Fruit fly (Drosophila melanogaster): ENCODE data around the gene Scp2.

The Scp2 gene

DNA sequence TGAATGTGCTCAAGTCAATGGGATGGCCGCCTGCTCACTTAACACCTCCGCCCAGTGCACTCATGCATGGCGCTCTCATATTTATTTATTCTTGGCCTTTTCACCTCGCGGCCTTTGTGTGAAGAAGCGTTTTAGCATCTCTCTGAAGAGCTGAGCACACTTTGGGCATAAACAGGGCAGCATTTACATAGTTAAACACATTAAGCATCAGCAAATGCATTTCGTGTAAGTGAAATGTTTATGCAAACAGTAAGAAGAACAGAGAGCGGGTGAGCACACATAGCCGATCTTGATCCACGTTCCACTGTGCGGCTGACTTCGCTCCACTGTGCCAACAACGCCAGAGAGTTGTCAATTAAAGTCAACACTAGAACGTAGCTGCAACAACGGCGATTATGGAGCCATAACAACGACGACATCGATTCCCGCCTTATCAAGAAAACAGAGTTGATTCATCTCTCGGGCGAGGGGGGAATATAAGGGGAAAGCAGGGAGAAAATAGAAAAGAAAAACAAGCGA is 58.8 kb downstream of the Scp2 start (continued):
- TF ChIP-seq CG4360 (GFP tag; IDR thresholded peaks at IDR 0.05) (no peak), CG31388 (GFP tag; optimal IDR thresholded peaks at IDR 0.05) (peak; percentile 28), nerfin-2 (GFP tag; IDR thresholded peaks at IDR 0.05; ENCODE audit: partially characterized antibody) (no peak), NC2α (GFP tag; optimal IDR thresholded peaks at IDR 0.05) (peak; percentile 40), hth (optimal IDR thresholded peaks at IDR 0.05) (no peak), Hmr (GFP tag; optimal IDR thresholded peaks at IDR 0.05) (no peak), Fer3 (tag; optimal IDR thresholded peaks at IDR 0.05) (no peak), CG7357 (GFP tag; IDR thresholded peaks at IDR 0.05) (no peak), Poxn (GFP tag; IDR thresholded peaks at IDR 0.05) (no peak), nom (GFP tag; optimal IDR thresholded peaks at IDR 0.05) (peak; percentile 5), CG8765 (GFP tag; IDR thresholded peaks at IDR 0.05) (no peak), Ada2b (GFP tag; IDR thresholded peaks at IDR 0.05) (no peak), ATbp (GFP tag; optimal IDR thresholded peaks at IDR 0.05) (peak; percentile 64), CG13123 (GFP tag; optimal IDR thresholded peaks at IDR 0.05) (peak; percentile 48), Asciz (GFP tag; optimal IDR thresholded peaks at IDR 0.05) (peak; percentile 60), Pdp1 (GFP tag; optimal IDR thresholded peaks at IDR 0.05) (peak in 1 of 2 experiments; percentile 56), Hsf (GFP tag; optimal IDR thresholded peaks at IDR 0.05) (peak; percentile 18), pum (GFP tag; optimal IDR thresholded peaks at IDR 0.05) (no peak), CG8359 (GFP tag; optimal IDR thresholded peaks at IDR 0.05; ENCODE audit: borderline replicate concordance) (peak; percentile 76), yki (optimal IDR thresholded peaks at IDR 0.05) (no peak), Rfx (GFP tag; IDR thresholded peaks at IDR 0.05) (no peak; the same call in 1 of the 2 replicates), CG2889 (GFP tag; IDR thresholded peaks at IDR 0.05) (no peak), CG18476 (GFP tag; optimal IDR thresholded peaks at IDR 0.05) (no peak), sc (optimal IDR thresholded peaks at IDR 0.05) (no peak), sc (GFP tag; optimal IDR thresholded peaks at IDR 0.05) (peak; percentile 75), Fer1 (GFP tag; optimal IDR thresholded peaks at IDR 0.05) (no peak), jumu (GFP tag; optimal IDR thresholded peaks at IDR 0.05) (peak; percentile 50), HLHmδ (GFP tag; optimal IDR thresholded peaks at IDR 0.05) (peak; percentile 88), YL-1 (GFP tag; optimal IDR thresholded peaks at IDR 0.05) (no peak), ind (GFP tag; optimal IDR thresholded peaks at IDR 0.05) (no peak), CG1603 (tag; optimal IDR thresholded peaks at IDR 0.05) (peak; percentile 83), mld (GFP tag; IDR thresholded peaks at IDR 0.05; ENCODE audit: partially characterized antibody) (no peak), CG7963 (GFP tag; IDR thresholded peaks at IDR 0.05; ENCODE audit: partially characterized antibody) (no peak), so (GFP tag; IDR thresholded peaks at IDR 0.05) (no peak), crp (GFP tag; optimal IDR thresholded peaks at IDR 0.05) (no peak), CG11085 (GFP tag; IDR thresholded peaks at IDR 0.05) (no peak), ttk (GFP tag; IDR thresholded peaks at IDR 0.05) (peak; percentile 26; the same call in 1 of the 2 replicates), ato (GFP tag; IDR thresholded peaks at IDR 0.05; ENCODE audit: partially characterized antibody) (no peak), CG31224 (GFP tag; IDR thresholded peaks at IDR 0.05) (no peak), CG3847 (GFP tag; IDR thresholded peaks at IDR 0.05) (no peak), ssp (GFP tag; IDR thresholded peaks at IDR 0.05) (peak; percentile 7; the same call in 1 of the 2 replicates), CG8281 (tag; optimal IDR thresholded peaks at IDR 0.05) (peak; percentile 20), inv (GFP tag; IDR thresholded peaks at IDR 0.05; ENCODE audit: partially characterized antibody) (no peak), phol (tag; optimal IDR thresholded peaks at IDR 0.05) (peak; percentile 70), lab (GFP tag; optimal IDR thresholded peaks at IDR 0.05) (peak; percentile 41), Hr51 (GFP tag; optimal IDR thresholded peaks at IDR 0.05) (peak in 1 of 2 experiments; percentile 24), TFAM (GFP tag; optimal IDR thresholded peaks at IDR 0.05) (no peak), sim (GFP tag; IDR thresholded peaks at IDR 0.05) (0 out of 2 replicates have a peak, but pooled peaks have one; percentile 40), CG11247 (GFP tag; IDR thresholded peaks at IDR 0.05) (0 out of 2 replicates have a peak, but pooled peaks have one; percentile 13), CG7786 (GFP tag; optimal IDR thresholded peaks at IDR 0.05) (no peak)
